Worm (Caenorhabditis elegans): ENCODE data around the gene T14B4.5.

ce11 chrII:6713003-6713402, 3.7 kb upstream of the T14B4.5 start:
- TF ChIP-seq med-1 (GFP tag; optimal IDR thresholded peaks at IDR 0.05; ENCODE audit: insufficient read depth) (no peak), T22C8.4 (GFP tag; IDR thresholded peaks at IDR 0.05) (no peak), ref-1 (GFP tag; conservative IDR thresholded peaks at IDR 0.05) (no peak), ztf-29 (GFP tag; IDR thresholded peaks at IDR 0.05) (no peak), flt-1 (GFP tag; IDR thresholded peaks at IDR 0.05) (no peak), klf-2 (GFP tag; conservative IDR thresholded peaks at IDR 0.05) (no peak)

Data from whole organism, midembryonic.